Worm (Caenorhabditis elegans) whole organism, mixed stage, embryonic: ENCODE measurements around the gene pid-5.

ENCODE experiments used
- M03D4.4 ChIP-seq: sonication (generic microtip); optimal IDR thresholded peaks from 2 replicates; lab custom pipeline; 2017; ENCODE audit warnings: mild to moderate bottlenecking, missing genetic modification characterization, missing compliant biosample characterization
- bed-3 ChIP-seq: fragments of 200-800 bp; sonication (Bioruptor generic); optimal IDR thresholded peaks from 3 replicates; lab custom pipeline; 2018; ENCODE audit warnings: mild to moderate bottlenecking, missing genetic modification characterization, moderate library complexity, missing compliant biosample characterization
- blmp-1 ChIP-seq: fragments of 150-350 bp; optimal IDR thresholded peaks from 2 replicates; lab custom pipeline; 2014; ENCODE audit warnings: missing biosample characterization, missing genetic modification characterization
- ceh-43 ChIP-seq: fragments of 200-800 bp; sonication (Bioruptor generic); optimal IDR thresholded peaks from 2 replicates; lab custom pipeline; 2018; ENCODE audit warnings: mild to moderate bottlenecking, missing genetic modification characterization, moderate library complexity, missing compliant biosample characterization
- ceh-83 ChIP-seq: fragments of 200-800 bp; sonication (Bioruptor generic); optimal IDR thresholded peaks from 2 replicates; lab custom pipeline; 2018; ENCODE audit warnings: mild to moderate bottlenecking, missing genetic modification characterization, missing compliant biosample characterization
- ces-1 ChIP-seq: fragments of 150-350 bp; optimal IDR thresholded peaks from 2 replicates; lab custom pipeline; 2014; ENCODE audit warnings: missing biosample characterization, missing genetic modification reagents, missing genetic modification characterization
- cnd-1 ChIP-seq: fragments of 200-800 bp; sonication (Bioruptor generic); optimal IDR thresholded peaks from 2 replicates; lab custom pipeline; 2018; ENCODE audit warnings: mild to moderate bottlenecking, missing genetic modification characterization, missing compliant biosample characterization
- drap-1 ChIP-seq: fragments of 200-800 bp; sonication (Bioruptor generic); optimal IDR thresholded peaks from 3 replicates; lab custom pipeline; 2018; ENCODE audit warnings: mild to moderate bottlenecking, missing genetic modification characterization, missing compliant biosample characterization
- elt-1 ChIP-seq: sonication (generic microtip); optimal IDR thresholded peaks from 2 replicates; lab custom pipeline; 2017; ENCODE audit warnings: missing genetic modification characterization, mild to moderate bottlenecking, missing compliant biosample characterization, antibody characterized with exemption, moderate library complexity, borderline replicate concordance; ENCODE audit not compliant: insufficient read depth
- flh-1 ChIP-seq: fragments of 200-800 bp; sonication (Bioruptor generic); optimal IDR thresholded peaks from 2 replicates; lab custom pipeline; 2018; ENCODE audit warnings: mild to moderate bottlenecking, missing genetic modification characterization, moderate library complexity, missing compliant biosample characterization
- ham-2 ChIP-seq: fragments of 200-800 bp; sonication (Bioruptor generic); optimal IDR thresholded peaks from 2 replicates; lab custom pipeline; 2018; ENCODE audit warnings: mild to moderate bottlenecking, missing genetic modification characterization, missing compliant biosample characterization
- hlh-1 ChIP-seq: fragments of 150-350 bp; optimal IDR thresholded peaks from 2 replicates; lab custom pipeline; 2014; ENCODE audit warnings: missing biosample characterization, missing genetic modification reagents, missing genetic modification characterization
- lin-32 ChIP-seq: fragments of 200-800 bp; sonication (Bioruptor generic); optimal IDR thresholded peaks from 2 replicates; lab custom pipeline; 2018; ENCODE audit warnings: mild to moderate bottlenecking, missing genetic modification characterization, missing compliant biosample characterization
- lsy-2 ChIP-seq: fragments of 150-350 bp; optimal IDR thresholded peaks from 2 replicates; lab custom pipeline; 2014; ENCODE audit warnings: missing biosample characterization, missing genetic modification characterization
- mep-1 ChIP-seq: fragments of 150-350 bp; optimal IDR thresholded peaks from 2 replicates; lab custom pipeline; 2017; ENCODE audit warnings: missing biosample characterization, missing genetic modification reagents, missing genetic modification characterization, inconsistent platforms
- nhr-12 ChIP-seq: fragments of 150-350 bp; optimal IDR thresholded peaks from 2 replicates; lab custom pipeline; 2014; ENCODE audit warnings: missing biosample characterization, missing genetic modification characterization
- nhr-2 ChIP-seq: fragments of 150-350 bp; optimal IDR thresholded peaks from 2 replicates; lab custom pipeline; 2014; ENCODE audit warnings: missing biosample characterization, missing genetic modification characterization
- pha-4 ChIP-seq: fragments of 150-350 bp; optimal IDR thresholded peaks from 2 replicates; lab custom pipeline; 2018; ENCODE audit warnings: missing biosample characterization, missing genetic modification reagents, missing genetic modification characterization
- sem-2 ChIP-seq: fragments of 200-800 bp; sonication (Bioruptor generic); optimal IDR thresholded peaks from 2 replicates; lab custom pipeline; 2018; ENCODE audit warnings: mild to moderate bottlenecking, missing genetic modification characterization, missing compliant biosample characterization
- snpc-4 ChIP-seq: fragments of 150-350 bp; optimal IDR thresholded peaks from 2 replicates; lab custom pipeline; 2014; ENCODE audit warnings: missing biosample characterization, missing genetic modification characterization
- sptf-1 ChIP-seq: sonication (generic microtip); optimal IDR thresholded peaks from 2 replicates; lab custom pipeline; 2017; ENCODE audit warnings: mild to moderate bottlenecking, missing genetic modification characterization, moderate library complexity, missing compliant biosample characterization
- tbx-8 ChIP-seq: fragments of 200-800 bp; sonication (Bioruptor generic); optimal IDR thresholded peaks from 2 replicates; lab custom pipeline; 2018; ENCODE audit warnings: mild to moderate bottlenecking, missing genetic modification characterization, moderate library complexity, missing compliant biosample characterization
- unc-120 ChIP-seq: sonication (generic microtip); optimal IDR thresholded peaks from 2 replicates; lab custom pipeline; 2017; ENCODE audit warnings: missing genetic modification characterization, missing compliant biosample characterization; ENCODE audit not compliant: poor library complexity, severe bottlenecking
- unc-39 ChIP-seq: fragments of 150-350 bp; optimal IDR thresholded peaks from 2 replicates; lab custom pipeline; 2014; ENCODE audit warnings: missing biosample characterization, missing genetic modification characterization
- unc-62 ChIP-seq: fragments of 150-350 bp; optimal IDR thresholded peaks from 2 replicates; lab custom pipeline; 2014; ENCODE audit warnings: missing biosample characterization, missing genetic modification reagents, missing genetic modification characterization
- zip-8 ChIP-seq: fragments of 150-350 bp; optimal IDR thresholded peaks from 2 replicates; lab custom pipeline; 2014; ENCODE audit warnings: missing biosample characterization, missing genetic modification characterization

Gene pid-5

ce11 chrV:4185885-4186284, 10.2 kb downstream of the pid-5 start:
- TF ChIP-seq ceh-43 (GFP tag; lab: Kevin White, UChicago) (no peak), pha-4 (tag; lab: Kevin White, UChicago) (no peak), ces-1 (GFP tag; lab: Kevin White, UChicago) (no peak)
- TF ChIP-seq, all 35 proteins: peak for 0

ce11 chrV:4186453-4187143, 10.9 kb downstream of the pid-5 start:
- TF ChIP-seq lsy-2 (tag; lab: Kevin White, UChicago): no peak
- peak; percentile 6 for TF ChIP-seq ham-2

ce11 chrV:4187144-4187485, 11.4 kb downstream of the pid-5 start, which contains the start of gene nhr-114:
TSS of gene nhr-114 (plus strand) at chrV:4187202.
- TF ChIP-seq tbx-8 (GFP tag; lab: Kevin White, UChicago) (no peak), unc-62 (GFP tag; lab: Kevin White, UChicago) (no peak), ceh-43 (GFP tag; lab: Kevin White, UChicago) (no peak), drap-1 (no peak), bed-3 (GFP tag; lab: Kevin White, UChicago) (no peak), pha-4 (tag; lab: Kevin White, UChicago) (no peak), hlh-1 (tag; lab: Kevin White, UChicago) (no peak), lin-32 (no peak), snpc-4 (no peak), nhr-2 (tag; lab: Kevin White, UChicago) (no peak), flh-1 (GFP tag; lab: Kevin White, UChicago) (no peak), sptf-1 (tag; lab: Kevin White, UChicago) (no peak), elt-1 (tag; lab: Kevin White, UChicago) (no peak), nhr-12 (tag; lab: Kevin White, UChicago) (no peak), sem-2 (GFP tag; lab: Kevin White, UChicago) (no peak), unc-120 (tag; lab: Kevin White, UChicago) (no peak), ceh-83 (GFP tag; lab: Kevin White, UChicago) (no peak)
- TF ChIP-seq, all 35 proteins: peak for 0

- TF ChIP-seq lin-32 (no peak), pha-4 (tag; lab: Kevin White, UChicago) (no peak), ces-1 (GFP tag; lab: Kevin White, UChicago) (no peak)
Measured at ce11 chrV:4189618-4190017, 13.9 kb downstream of the pid-5 start.

ce11 chrV:4190232-4190631, 14.6 kb downstream of the pid-5 start:
- TF ChIP-seq cnd-1 (tag; lab: Kevin White, UChicago): no peak
- no peak for TF ChIP-seq flh-1 (GFP tag; lab: Kevin White, UChicago)
- TF ChIP-seq sem-2 (GFP tag; lab: Kevin White, UChicago): no peak
- TF ChIP-seq zip-8: no peak
- no peak for TF ChIP-seq nhr-2 (tag; lab: Kevin White, UChicago)
- no peak for TF ChIP-seq unc-120 (tag; lab: Kevin White, UChicago)
- TF ChIP-seq blmp-1 (tag; lab: Kevin White, UChicago): no peak
- TF ChIP-seq mep-1 (tag; lab: Kevin White, UChicago): no peak
- TF ChIP-seq lsy-2 (tag; lab: Kevin White, UChicago): no peak
- no peak for TF ChIP-seq tbx-8 (GFP tag; lab: Kevin White, UChicago)
- no peak for TF ChIP-seq sptf-1 (tag; lab: Kevin White, UChicago)
- no peak for TF ChIP-seq ham-2
- TF ChIP-seq bed-3 (GFP tag; lab: Kevin White, UChicago): no peak
- no peak for TF ChIP-seq unc-62 (GFP tag; lab: Kevin White, UChicago)
- TF ChIP-seq M03D4.4 (tag; lab: Kevin White, UChicago): no peak
- TF ChIP-seq hlh-1 (tag; lab: Kevin White, UChicago): no peak
- no peak for TF ChIP-seq pha-4 (tag; lab: Kevin White, UChicago)
- no peak for TF ChIP-seq snpc-4
- TF ChIP-seq elt-1 (tag; lab: Kevin White, UChicago): no peak
- TF ChIP-seq unc-39 (tag; lab: Kevin White, UChicago): no peak
- TF ChIP-seq, all 35 proteins: peak for 0
